Fruit fly (Drosophila melanogaster) whole organism, embryonic: ENCODE data around the gene Cyp28c1.

Experiments used
- Abd-B ChIP-seq: fragments of 200-800 bp; sonication (Bioruptor generic); optimal IDR thresholded peaks from 2 replicates; lab custom pipeline; 2018; ENCODE audit warnings: missing biosample characterization, mild to moderate bottlenecking, missing genetic modification characterization, moderate library complexity
- Asciz ChIP-seq: fragments of 200-800 bp; sonication (Bioruptor generic); optimal IDR thresholded peaks from 2 replicates; lab custom pipeline; 2017; ENCODE audit warnings: missing biosample characterization, mild to moderate bottlenecking, missing genetic modification characterization, missing genetic modification reagents
- B-H2 ChIP-seq: fragments of 200-800 bp; sonication (Bioruptor generic); optimal IDR thresholded peaks from 2 replicates; lab custom pipeline; 2018; ENCODE audit warnings: missing biosample characterization, mild to moderate bottlenecking, missing genetic modification characterization
- BEAF-32 ChIP-seq: fragments of 200-800 bp; sonication (Bioruptor generic); optimal IDR thresholded peaks from 3 replicates; lab custom pipeline; 2017; ENCODE audit warnings: missing biosample characterization, missing genetic modification characterization, mild to moderate bottlenecking, moderate library complexity, missing genetic modification reagents
- CG10147 ChIP-seq: fragments of 200-800 bp; sonication (Bioruptor generic); optimal IDR thresholded peaks from 2 replicates; lab custom pipeline; 2019; ENCODE audit warnings: missing biosample characterization, mild to moderate bottlenecking, missing genetic modification characterization, moderate library complexity
- CG11093 ChIP-seq: fragments of 200-800 bp; sonication (Bioruptor generic); IDR thresholded peaks from 3 replicates; pipeline ENCODE4 v1.3.6; 2022; ENCODE audit warnings: missing biosample characterization, missing genetic modification characterization
- CG11696 ChIP-seq: fragments of 200-800 bp; sonication (Bioruptor generic); IDR thresholded peaks from 2 replicates; pipeline ENCODE4 v1.3.6; 2022; ENCODE audit warnings: missing biosample characterization, missing genetic modification characterization
- CG13624 ChIP-seq: fragments of 200-800 bp; sonication (Bioruptor generic); optimal IDR thresholded peaks from 2 replicates; lab custom pipeline; 2016; ENCODE audit warnings: missing biosample characterization, missing genetic modification characterization
- CG14710 ChIP-seq: fragments of 200-800 bp; sonication (Bioruptor generic); optimal IDR thresholded peaks from 3 replicates; lab custom pipeline; 2019; ENCODE audit warnings: missing biosample characterization, mild to moderate bottlenecking, missing genetic modification characterization, moderate library complexity
- CG15479 ChIP-seq: fragments of 200-800 bp; sonication (Bioruptor generic); optimal IDR thresholded peaks from 3 replicates; lab custom pipeline; 2019; ENCODE audit warnings: missing biosample characterization, mild to moderate bottlenecking, missing genetic modification characterization, moderate library complexity
- CG15514 ChIP-seq: fragments of 200-800 bp; sonication (Bioruptor generic); optimal IDR thresholded peaks from 3 replicates; lab custom pipeline; 2017; ENCODE audit warnings: missing biosample characterization, missing genetic modification characterization, mild to moderate bottlenecking, moderate library complexity, missing genetic modification reagents
- CG16815 ChIP-seq: fragments of 200-800 bp; sonication (Bioruptor generic); optimal IDR thresholded peaks from 3 replicates; lab custom pipeline; 2017; ENCODE audit warnings: missing biosample characterization, mild to moderate bottlenecking, missing genetic modification characterization
- CG16863 ChIP-seq: fragments of 200-800 bp; sonication (Bioruptor generic); optimal IDR thresholded peaks from 3 replicates; lab custom pipeline; 2016; ENCODE audit warnings: missing biosample characterization, missing genetic modification characterization
- CG17912 ChIP-seq: fragments of 200-800 bp; sonication (Bioruptor generic); optimal IDR thresholded peaks from 2 replicates; lab custom pipeline; 2018; ENCODE audit warnings: missing biosample characterization, mild to moderate bottlenecking, missing genetic modification characterization
- CG32767 ChIP-seq: fragments of 200-800 bp; sonication (Bioruptor generic); IDR thresholded peaks from 2 replicates; pipeline ENCODE4 v1.3.6; 2022; ENCODE audit warnings: missing biosample characterization, missing genetic modification characterization
- CG42726 ChIP-seq: fragments of 200-800 bp; sonication (Bioruptor generic); IDR thresholded peaks from 2 replicates; pipeline ENCODE4 v1.3.6; 2022; ENCODE audit warnings: missing biosample characterization, missing genetic modification characterization; ENCODE audit not compliant: partially characterized antibody
- CG4282 ChIP-seq: fragments of 200-800 bp; sonication (Bioruptor generic); optimal IDR thresholded peaks from 2 replicates; lab custom pipeline; 2016; ENCODE audit warnings: missing biosample characterization, missing genetic modification characterization
- CG7271 ChIP-seq: fragments of 200-800 bp; sonication (Bioruptor generic); optimal IDR thresholded peaks from 2 replicates; lab custom pipeline; 2018; ENCODE audit warnings: missing biosample characterization, mild to moderate bottlenecking, missing genetic modification characterization, moderate library complexity
- D19A ChIP-seq: fragments of 200-800 bp; optimal IDR thresholded peaks from 3 replicates; lab custom pipeline; 2019; ENCODE audit warnings: missing biosample characterization, mild to moderate bottlenecking, missing genetic modification characterization, moderate library complexity
- Dad ChIP-seq: fragments of 200-800 bp; sonication (Bioruptor generic); optimal IDR thresholded peaks from 3 replicates; lab custom pipeline; 2016; ENCODE audit warnings: missing biosample characterization, missing genetic modification characterization
- Deaf1 ChIP-seq: fragments of 200-800 bp; optimal IDR thresholded peaks from 3 replicates; lab custom pipeline; 2019; ENCODE audit warnings: missing biosample characterization, mild to moderate bottlenecking, missing genetic modification characterization, moderate library complexity
- Dek ChIP-seq: fragments of 200-800 bp; sonication (Bioruptor generic); optimal IDR thresholded peaks from 3 replicates; lab custom pipeline; 2019; ENCODE audit warnings: missing biosample characterization, mild to moderate bottlenecking, missing genetic modification characterization, moderate library complexity
- Dp ChIP-seq: fragments of 200-800 bp; sonication (Bioruptor generic); optimal IDR thresholded peaks from 2 replicates; lab custom pipeline; 2018; ENCODE audit warnings: missing biosample characterization, mild to moderate bottlenecking, missing genetic modification characterization, moderate library complexity
- E2f2 ChIP-seq: fragments of 200-800 bp; sonication (Bioruptor generic); IDR thresholded peaks from 2 replicates; pipeline ENCODE4 v1.3.6; 2022; ENCODE audit warnings: missing biosample characterization, missing genetic modification characterization
- ERR ChIP-seq: fragments of 200-800 bp; sonication (Bioruptor generic); optimal IDR thresholded peaks from 2 replicates; lab custom pipeline; 2016; ENCODE audit warnings: missing biosample characterization, missing genetic modification characterization
- HLHmδ ChIP-seq: fragments of 200-800 bp; sonication (Bioruptor generic); optimal IDR thresholded peaks from 2 replicates; lab custom pipeline; 2018; ENCODE audit warnings: missing biosample characterization, mild to moderate bottlenecking, missing genetic modification characterization, moderate library complexity
- MESR4 ChIP-seq: fragments of 200-800 bp; sonication (Bioruptor generic); optimal IDR thresholded peaks from 2 replicates; lab custom pipeline; 2018; ENCODE audit warnings: missing biosample characterization, mild to moderate bottlenecking, missing genetic modification characterization, moderate library complexity
- Mad ChIP-seq: fragments of 200-800 bp; sonication (Bioruptor generic); optimal IDR thresholded peaks from 2 replicates; lab custom pipeline; 2016; ENCODE audit warnings: missing biosample characterization, missing genetic modification characterization
- Med ChIP-seq: fragments of 200-800 bp; sonication (Bioruptor generic); peaks from one replicate; lab custom pipeline; 2016; ENCODE audit warnings: missing biosample characterization, missing genetic modification characterization, mild to moderate bottlenecking, inconsistent platforms, moderate library complexity
- Mrtf ChIP-seq: fragments of 200-800 bp; sonication (Bioruptor generic); IDR thresholded peaks from 3 replicates; pipeline ENCODE4 v1.3.6; 2022; ENCODE audit warnings: missing biosample characterization, missing genetic modification characterization
- Neu2 ChIP-seq: fragments of 200-800 bp; sonication (Bioruptor generic); optimal IDR thresholded peaks from 3 replicates; lab custom pipeline; 2016; ENCODE audit warnings: missing biosample characterization, missing genetic modification characterization, borderline replicate concordance
- Nf-YA ChIP-seq: fragments of 200-800 bp; sonication (Bioruptor generic); IDR thresholded peaks from 2 replicates; pipeline ENCODE4 v1.3.6; 2022; ENCODE audit warnings: missing biosample characterization, missing genetic modification characterization
- Ravus ChIP-seq: fragments of 200-800 bp; sonication (Bioruptor generic); IDR thresholded peaks from 2 replicates; pipeline ENCODE4 v1.3.6; 2022; ENCODE audit warnings: missing biosample characterization, missing genetic modification characterization
- Rx ChIP-seq: fragments of 200-800 bp; sonication (Bioruptor generic); IDR thresholded peaks from 2 replicates; pipeline ENCODE4 v1.3.6; 2022; ENCODE audit warnings: missing biosample characterization, missing genetic modification characterization
- Sin3A ChIP-seq: fragments of >200 bp; optimal IDR thresholded peaks from 2 replicates; lab custom pipeline; 2018
- Taf1 ChIP-seq: fragments of 200-800 bp; sonication (Bioruptor generic); IDR thresholded peaks from 2 replicates; pipeline ENCODE4 v1.3.6; 2022; ENCODE audit warnings: missing biosample characterization, missing genetic modification characterization
- amos ChIP-seq: fragments of 200-800 bp; sonication (Bioruptor generic); IDR thresholded peaks from 2 replicates; pipeline ENCODE4 v1.3.6; 2022; ENCODE audit warnings: missing biosample characterization, missing genetic modification characterization; ENCODE audit not compliant: partially characterized antibody
- ato ChIP-seq: fragments of 200-800 bp; sonication (Bioruptor generic); IDR thresholded peaks from 2 replicates; pipeline ENCODE4 v1.3.6; 2022; ENCODE audit warnings: missing biosample characterization, missing genetic modification characterization; ENCODE audit not compliant: partially characterized antibody
- chinmo ChIP-seq: fragments of 200-800 bp; sonication (Bioruptor generic); IDR thresholded peaks from 4 replicates; pipeline ENCODE4 v1.3.6; 2022; ENCODE audit warnings: missing biosample characterization, missing genetic modification characterization; ENCODE audit not compliant: partially characterized antibody
- eyg ChIP-seq: fragments of 200-800 bp; sonication (Bioruptor generic); optimal IDR thresholded peaks from 3 replicates; lab custom pipeline; 2016; ENCODE audit warnings: missing biosample characterization, missing genetic modification characterization
- gsb ChIP-seq: fragments of 200-800 bp; sonication (Bioruptor generic); IDR thresholded peaks from 2 replicates; pipeline ENCODE4 v1.3.6; 2022; ENCODE audit warnings: missing biosample characterization, missing genetic modification characterization
- kay ChIP-seq: fragments of 200-800 bp; sonication (Bioruptor generic); optimal IDR thresholded peaks from 2 replicates; lab custom pipeline; 2016; ENCODE audit warnings: missing biosample characterization, missing genetic modification characterization
- lmd ChIP-seq: fragments of 200-800 bp; sonication (Bioruptor generic); IDR thresholded peaks from 2 replicates; pipeline ENCODE4 v1.3.6; 2022; ENCODE audit warnings: missing biosample characterization, missing genetic modification characterization
- nau ChIP-seq: fragments of 200-800 bp; sonication (Bioruptor generic); optimal IDR thresholded peaks from 3 replicates; lab custom pipeline; 2017; ENCODE audit warnings: missing biosample characterization, mild to moderate bottlenecking, missing genetic modification characterization, missing genetic modification reagents
- pan ChIP-seq, 4 experiments: fragments of >200 bp in 3 of 4; fragments of 200-800 bp in 1 of 4; sonication (Bioruptor generic) in 1 of 4; optimal IDR thresholded peaks in 3 of 4; IDR thresholded peaks in 1 of 4; 2 replicates each; pipeline versions ENCODE4 v1.3.6 to Lab custom; 2017 to 2022; ENCODE audit warnings: missing biosample characterization in 2 of 4, missing genetic modification characterization in 2 of 4, mixed read lengths in 1 of 4
- slou ChIP-seq: fragments of 200-800 bp; sonication (Bioruptor generic); optimal IDR thresholded peaks from 3 replicates; lab custom pipeline; 2016; ENCODE audit warnings: missing biosample characterization, missing genetic modification characterization
- ttk ChIP-seq: fragments of 200-800 bp; sonication (Bioruptor generic); IDR thresholded peaks from 2 replicates; pipeline ENCODE4 v2.1.2; 2022; ENCODE audit warnings: missing biosample characterization, missing genetic modification characterization
- vnd ChIP-seq: fragments of 200-800 bp; sonication (Bioruptor generic); IDR thresholded peaks from 3 replicates; pipeline ENCODE4 v1.3.6; 2022; ENCODE audit warnings: missing biosample characterization, missing genetic modification characterization; ENCODE audit not compliant: partially characterized antibody
- zen2 ChIP-seq: fragments of 200-800 bp; sonication (Bioruptor generic); IDR thresholded peaks from 3 replicates; pipeline ENCODE4 v1.3.6; 2022; ENCODE audit warnings: missing biosample characterization, missing genetic modification characterization; ENCODE audit not compliant: partially characterized antibody

The Cyp28c1 gene

dm6 chrX:11817183-11817972 lies 22.0 kb upstream of the Cyp28c1 start (continued):
- peak; percentile 83; the same call in 1 of the 4 replicates for TF ChIP-seq chinmo (GFP tag; lab: Robert Waterston, UW)
- TF ChIP-seq ttk (GFP tag; lab: Robert Waterston, UW): no peak
- TF ChIP-seq CG17912: no peak
- TF ChIP-seq Taf1 (GFP tag; lab: Robert Waterston, UW): no peak
- no peak for TF ChIP-seq CG15514 (GFP tag; lab: Kevin White, UChicago)
- no peak for TF ChIP-seq Mad (GFP tag; lab: Kevin White, UChicago)
- no peak for TF ChIP-seq D19A (tag; lab: Kevin White, UChicago)
- TF ChIP-seq CG42726 (GFP tag; lab: Robert Waterston, UW): no peak
- no peak for TF ChIP-seq zen2 (GFP tag; lab: Robert Waterston, UW)
- peak; percentile 13 for TF ChIP-seq nau
- no peak for TF ChIP-seq Ravus (GFP tag; lab: Robert Waterston, UW)
- no peak for TF ChIP-seq CG11093
- TF ChIP-seq Abd-B: no peak
- TF ChIP-seq Dad (GFP tag; lab: Kevin White, UChicago): no peak
- no peak for TF ChIP-seq kay
- TF ChIP-seq MESR4 (GFP tag; lab: Kevin White, UChicago): peak; percentile 19
- TF ChIP-seq B-H2 (GFP tag; lab: Kevin White, UChicago): no peak
- TF ChIP-seq CG4282 (GFP tag; lab: Kevin White, UChicago): no peak
- TF ChIP-seq CG16863 (GFP tag; lab: Kevin White, UChicago): no peak
- peak; percentile 36 for TF ChIP-seq HLHmδ (GFP tag; lab: Kevin White, UChicago)
- TF ChIP-seq CG11696 (GFP tag; lab: Robert Waterston, UW): no peak
- TF ChIP-seq CG16815: no peak
- no peak for TF ChIP-seq ERR (GFP tag; lab: Kevin White, UChicago)
- no peak for TF ChIP-seq Neu2
- TF ChIP-seq slou (GFP tag; lab: Kevin White, UChicago): no peak
- TF ChIP-seq CG14710: no peak
- TF ChIP-seq CG10147: no peak
- TF ChIP-seq Nf-YA: no peak
- no peak for TF ChIP-seq Dp
- no peak for TF ChIP-seq Mrtf (GFP tag; lab: Robert Waterston, UW)
- no peak for TF ChIP-seq eyg
- peak; percentile 23 for TF ChIP-seq CG13624 (GFP tag; lab: Kevin White, UChicago)
- TF ChIP-seq lmd: no peak
- TF ChIP-seq Asciz (GFP tag; lab: Kevin White, UChicago): no peak
- TF ChIP-seq CG15479: peak; percentile 40
- TF ChIP-seq Med (GFP tag; lab: Kevin White, UChicago): peak; percentile 50
- no peak for TF ChIP-seq Dek (tag; lab: Kevin White, UChicago)
- no peak for TF ChIP-seq vnd (GFP tag; lab: Robert Waterston, UW)
- no peak for TF ChIP-seq Sin3A (lab: Kevin White, UChicago)
- no peak for TF ChIP-seq amos (GFP tag; lab: Robert Waterston, UW)
- TF ChIP-seq pan (optimal IDR thresholded peaks at IDR 0.05; lab: Kevin White, UChicago): no peak
- TF ChIP-seq pan (GFP tag; optimal IDR thresholded peaks at IDR 0.05 in 1 of 2, IDR thresholded peaks at IDR 0.05 in 1 of 2): no peak
- no peak for TF ChIP-seq Rx (GFP tag; lab: Robert Waterston, UW)
- no peak for TF ChIP-seq BEAF-32 (GFP tag; lab: Kevin White, UChicago)
- no peak for TF ChIP-seq CG32767 (GFP tag; lab: Robert Waterston, UW)
- TF ChIP-seq Deaf1: no peak
- TF ChIP-seq CG7271 (tag; lab: Kevin White, UChicago): no peak
- no peak for TF ChIP-seq E2f2 (GFP tag; lab: Robert Waterston, UW)
- no peak for TF ChIP-seq gsb (GFP tag; lab: Robert Waterston, UW)
- TF ChIP-seq ato: no peak
